Worm (Caenorhabditis elegans) whole organism, mixed stage, embryonic: ENCODE results near the gene ZC404.2.

ENCODE experiments used
- M03D4.4 ChIP-seq: sonication (generic microtip); optimal IDR thresholded peaks from 2 replicates; lab custom pipeline; 2017; ENCODE audit warnings: mild to moderate bottlenecking, missing genetic modification characterization, missing compliant biosample characterization
- ceh-39 ChIP-seq: fragments of 150-350 bp; optimal IDR thresholded peaks from 2 replicates; lab custom pipeline; 2014; ENCODE audit warnings: missing biosample characterization, missing genetic modification characterization
- drap-1 ChIP-seq: fragments of 200-800 bp; sonication (Bioruptor generic); optimal IDR thresholded peaks from 3 replicates; lab custom pipeline; 2018; ENCODE audit warnings: mild to moderate bottlenecking, missing genetic modification characterization, missing compliant biosample characterization
- ham-2 ChIP-seq: fragments of 200-800 bp; sonication (Bioruptor generic); optimal IDR thresholded peaks from 2 replicates; lab custom pipeline; 2018; ENCODE audit warnings: mild to moderate bottlenecking, missing genetic modification characterization, missing compliant biosample characterization
- lsy-2 ChIP-seq: fragments of 150-350 bp; optimal IDR thresholded peaks from 2 replicates; lab custom pipeline; 2014; ENCODE audit warnings: missing biosample characterization, missing genetic modification characterization
- mab-5 ChIP-seq: fragments of 150-350 bp; optimal IDR thresholded peaks from 2 replicates; lab custom pipeline; 2014; ENCODE audit warnings: missing biosample characterization, missing genetic modification characterization
- mep-1 ChIP-seq: fragments of 150-350 bp; optimal IDR thresholded peaks from 2 replicates; lab custom pipeline; 2017; ENCODE audit warnings: missing biosample characterization, missing genetic modification reagents, missing genetic modification characterization, inconsistent platforms
- nhr-12 ChIP-seq: fragments of 150-350 bp; optimal IDR thresholded peaks from 2 replicates; lab custom pipeline; 2014; ENCODE audit warnings: missing biosample characterization, missing genetic modification characterization
- unc-39 ChIP-seq: fragments of 150-350 bp; optimal IDR thresholded peaks from 2 replicates; lab custom pipeline; 2014; ENCODE audit warnings: missing biosample characterization, missing genetic modification characterization

ce11 chrV:6799564-6799963, 11.8 kb downstream of the ZC404.2 start, which contains the start of gene dmsr-9:
- TF ChIP-seq unc-39 (tag; lab: Kevin White, UChicago) (no peak), mep-1 (tag; lab: Kevin White, UChicago) (no peak), lsy-2 (no peak), mab-5 (no peak), M03D4.4 (no peak), ceh-39 (no peak), ham-2 (GFP tag; lab: Kevin White, UChicago) (no peak), drap-1 (GFP tag; lab: Kevin White, UChicago) (no peak), nhr-12 (no peak)
